Fruit fly (Drosophila melanogaster) whole organism, wandering third instar larva: Measurements from ENCODE around the gene saturn.

Experiments
- Dfd ChIP-seq: fragments of >200 bp; optimal IDR thresholded peaks from 2 replicates; lab custom pipeline; 2017; ENCODE audit warnings: missing biosample characterization, missing genetic modification characterization
- Hnf4 ChIP-seq: fragments of 200-800 bp; sonication (Bioruptor generic); optimal IDR thresholded peaks from 2 replicates; lab custom pipeline; 2016; ENCODE audit warnings: missing biosample characterization, mild to moderate bottlenecking, missing genetic modification characterization
- Hr78 ChIP-seq: fragments of >200 bp; optimal IDR thresholded peaks from 2 replicates; lab custom pipeline; 2017; ENCODE audit warnings: missing biosample characterization, missing genetic modification characterization
- Jra ChIP-seq: sonication (Bioruptor generic); optimal IDR thresholded peaks from 2 replicates; lab custom pipeline; 2016; ENCODE audit warnings: missing biosample characterization, missing genetic modification characterization
- Vsx2 ChIP-seq: fragments of 200-300, 225-300 bp; sonication (Bioruptor generic); optimal IDR thresholded peaks from 2 replicates; lab custom pipeline; 2018; ENCODE audit warnings: missing biosample characterization, missing genetic modification characterization; ENCODE audit not compliant: partially characterized antibody
- brk ChIP-seq: fragments of 200-800 bp; sonication (Bioruptor generic); optimal IDR thresholded peaks from 2 replicates; lab custom pipeline; 2016; ENCODE audit warnings: missing biosample characterization, mild to moderate bottlenecking, missing genetic modification characterization
- fru ChIP-seq: fragments of 200-800 bp; sonication (Bioruptor generic); optimal IDR thresholded peaks from 3 replicates; lab custom pipeline; 2016; ENCODE audit warnings: missing biosample characterization, mild to moderate bottlenecking, missing genetic modification characterization
- h ChIP-seq: fragments of 200-800 bp; sonication (Bioruptor generic); optimal IDR thresholded peaks from 3 replicates; lab custom pipeline; 2016; ENCODE audit warnings: missing biosample characterization, mild to moderate bottlenecking, missing genetic modification characterization
- sage ChIP-seq: fragments of 200-800 bp; sonication (Bioruptor generic); optimal IDR thresholded peaks from 2 replicates; lab custom pipeline; 2016; ENCODE audit warnings: missing biosample characterization, mild to moderate bottlenecking, missing genetic modification characterization
- usp ChIP-seq: fragments of >200 bp; optimal IDR thresholded peaks from 2 replicates; lab custom pipeline; 2017; ENCODE audit warnings: missing biosample characterization, missing genetic modification characterization

DNA sequence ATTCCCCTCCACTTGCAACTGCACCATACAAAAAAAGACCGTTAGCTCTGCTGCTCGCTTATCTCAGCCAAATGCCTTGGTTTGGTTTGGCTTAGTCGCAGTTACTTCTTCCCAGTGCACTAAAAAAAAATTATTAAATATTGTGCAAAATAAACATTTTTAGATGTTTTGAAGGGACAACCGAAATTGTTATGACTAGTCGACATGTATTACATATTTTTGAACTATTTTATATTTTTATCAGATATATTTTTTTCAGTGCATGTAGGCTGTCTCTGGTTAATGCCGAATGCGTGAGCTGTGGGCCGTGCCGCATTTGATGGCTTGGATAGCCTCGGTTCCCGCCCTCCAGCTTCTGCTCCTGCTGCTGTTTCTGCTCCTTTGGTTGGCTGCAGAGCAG lies 36.2 kb downstream of the saturn start:
- TF ChIP-seq fru (GFP tag; lab: Kevin White, UChicago) (peak; percentile 57), brk (GFP tag; lab: Kevin White, UChicago) (no peak), Vsx2 (GFP tag; lab: Kevin White, UChicago) (no peak), Hnf4 (no peak), Dfd (GFP tag; lab: Kevin White, UChicago) (no peak), Jra (GFP tag; lab: Kevin White, UChicago) (no peak), usp (GFP tag; lab: Kevin White, UChicago) (no peak), sage (GFP tag; lab: Kevin White, UChicago) (no peak), Hr78 (GFP tag; lab: Kevin White, UChicago) (no peak), h (GFP tag; lab: Kevin White, UChicago) (peak; percentile 51)
